Worm (Caenorhabditis elegans): ENCODE results near the gene ZK673.5.

DNA sequence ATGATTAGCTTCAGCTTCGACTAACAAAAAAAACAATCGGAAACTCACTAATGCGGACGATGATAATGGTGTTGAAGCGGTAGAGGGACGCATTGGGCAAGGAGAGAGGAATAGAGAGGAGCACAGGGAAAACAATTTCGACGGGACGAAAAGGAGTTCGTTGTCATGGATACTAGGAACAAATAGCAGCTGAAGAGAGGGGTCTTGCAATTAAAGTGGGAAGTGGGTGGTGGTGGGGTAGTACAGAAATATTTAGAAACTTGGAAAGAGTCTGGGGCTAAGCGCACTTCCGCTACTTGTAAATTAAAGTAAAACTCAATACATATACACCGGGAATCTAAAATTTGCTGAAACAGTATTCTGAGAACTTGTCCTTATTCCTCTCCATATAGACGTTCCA, 48.4 kb downstream of the ZK673.5 start, which contains the start of gene F59B10.2:
- TF ChIP-seq hmbx-1 (tag; optimal IDR thresholded peaks at IDR 0.05) (no peak), tbx-11 (GFP tag; IDR thresholded peaks at IDR 0.05) (no peak), pes-1 (GFP tag; IDR thresholded peaks at IDR 0.05) (no peak), ama-1 (optimal IDR thresholded peaks at IDR 0.05) (no peak), B0310.2 (tag; optimal IDR thresholded peaks at IDR 0.05) (no peak), sea-1 (GFP tag; conservative IDR thresholded peaks at IDR 0.05) (no peak), tbx-37 (GFP tag; conservative IDR thresholded peaks at IDR 0.05) (no peak), tra-4 (tag; optimal IDR thresholded peaks at IDR 0.05) (no peak), ets-7 (tag; optimal IDR thresholded peaks at IDR 0.05) (no peak)
